Worm (Caenorhabditis elegans) whole organism, late embryonic: ENCODE data around the gene clec-214.

Experiments
- K02D7.2 ChIP-seq: sonication (generic microtip); optimal IDR thresholded peaks from 2 replicates; lab custom pipeline; 2017; ENCODE audit warnings: mild to moderate bottlenecking, missing genetic modification characterization, missing compliant biosample characterization
- ama-1 ChIP-seq: fragments of 150-350 bp; optimal IDR thresholded peaks from 2 replicates; lab custom pipeline; 2014
- ceh-18 ChIP-seq: sonication (generic microtip); optimal IDR thresholded peaks from 2 replicates; lab custom pipeline; 2016; ENCODE audit warnings: missing genetic modification characterization, missing compliant biosample characterization
- ceh-2 ChIP-seq: sonication (generic microtip); optimal IDR thresholded peaks from 2 replicates; lab custom pipeline; 2016; ENCODE audit warnings: missing genotype, missing genetic modification characterization, missing compliant biosample characterization
- ceh-6 ChIP-seq: fragments of 200-800 bp; sonication (Bioruptor generic); optimal IDR thresholded peaks from 2 replicates; lab custom pipeline; 2018; ENCODE audit warnings: mild to moderate bottlenecking, missing genetic modification characterization, missing compliant biosample characterization
- ceh-9 ChIP-seq: sonication (generic microtip); optimal IDR thresholded peaks from 2 replicates; lab custom pipeline; 2016; ENCODE audit warnings: mild to moderate bottlenecking, missing genetic modification characterization, inconsistent platforms, missing compliant biosample characterization
- eyg-1 ChIP-seq: sonication (generic microtip); optimal IDR thresholded peaks from 2 replicates; lab custom pipeline; 2016; ENCODE audit warnings: missing genotype, missing genetic modification characterization, missing compliant biosample characterization
- hlh-15 ChIP-seq: sonication (generic microtip); optimal IDR thresholded peaks from 2 replicates; lab custom pipeline; 2016; ENCODE audit warnings: missing genetic modification characterization, missing compliant biosample characterization
- hlh-6 ChIP-seq: sonication (generic microtip); optimal IDR thresholded peaks from 2 replicates; lab custom pipeline; 2016; ENCODE audit warnings: missing genotype, missing genetic modification characterization, missing compliant biosample characterization
- lin-11 ChIP-seq: fragments of 200-800 bp; sonication (Bioruptor generic); optimal IDR thresholded peaks from 2 replicates; lab custom pipeline; 2018; ENCODE audit warnings: mild to moderate bottlenecking, missing genetic modification characterization, missing compliant biosample characterization
- nfya-1 ChIP-seq: sonication (generic microtip); optimal IDR thresholded peaks from 2 replicates; lab custom pipeline; 2017; ENCODE audit warnings: missing genetic modification characterization, mild to moderate bottlenecking, missing compliant biosample characterization, antibody characterized with exemption, moderate library complexity
- nhr-232 ChIP-seq: sonication (generic microtip); optimal IDR thresholded peaks from 2 replicates; lab custom pipeline; 2016; ENCODE audit warnings: missing genetic modification characterization, missing compliant biosample characterization
- odd-2 ChIP-seq: sonication (generic microtip); optimal IDR thresholded peaks from 2 replicates; lab custom pipeline; 2017; ENCODE audit warnings: antibody characterized with exemption, mild to moderate bottlenecking, missing genetic modification characterization, missing compliant biosample characterization
- pat-9 ChIP-seq: fragments of 200-800 bp; sonication (Bioruptor generic); optimal IDR thresholded peaks from 2 replicates; lab custom pipeline; 2018; ENCODE audit warnings: mild to moderate bottlenecking, missing genetic modification characterization, moderate library complexity, missing compliant biosample characterization
- pha-2 ChIP-seq: sonication (generic microtip); optimal IDR thresholded peaks from 2 replicates; lab custom pipeline; 2017; ENCODE audit warnings: mild to moderate bottlenecking, missing genetic modification characterization, missing compliant biosample characterization
- pros-1 ChIP-seq: fragments of 150-350 bp; optimal IDR thresholded peaks from 2 replicates; lab custom pipeline; 2014; ENCODE audit warnings: missing biosample characterization, missing genetic modification reagents, missing genetic modification characterization
- rnt-1 ChIP-seq: sonication (generic microtip); optimal IDR thresholded peaks from 2 replicates; lab custom pipeline; 2016; ENCODE audit warnings: missing genetic modification characterization, missing compliant biosample characterization
- syd-9 ChIP-seq: sonication (generic microtip); optimal IDR thresholded peaks from 2 replicates; lab custom pipeline; 2016; ENCODE audit warnings: mild to moderate bottlenecking, missing genetic modification characterization, moderate library complexity, missing compliant biosample characterization
- tbx-2 ChIP-seq: sonication (generic microtip); optimal IDR thresholded peaks from 2 replicates; lab custom pipeline; 2016; ENCODE audit warnings: missing genetic modification characterization, missing compliant biosample characterization

Gene clec-214

DNA sequence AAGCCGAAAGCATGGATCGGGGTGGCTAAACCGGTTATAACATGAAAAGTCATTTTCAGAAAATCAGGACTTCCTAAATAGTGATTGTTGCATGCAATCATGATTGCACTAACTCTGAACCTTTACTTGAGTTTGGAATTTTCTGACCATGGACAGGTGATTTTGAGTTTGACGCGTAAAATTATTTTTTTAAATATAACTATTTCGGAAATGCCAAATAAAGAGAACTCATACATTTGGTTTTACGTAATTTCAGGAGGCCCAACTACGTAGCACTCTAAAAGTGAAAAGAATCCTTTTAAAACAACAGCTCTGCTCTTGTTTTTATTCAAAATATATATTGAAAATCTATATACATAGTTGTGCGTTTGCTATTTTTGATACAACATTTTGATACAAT, 41.6 kb downstream of the clec-214 start, which contains the start of gene srh-234:
srh-234 (minus strand) TSS at position 101 of the 400 bp plus-strand sequence.
- no peak for TF ChIP-seq ceh-2 (tag; lab: Kevin White, UChicago)

DNA sequence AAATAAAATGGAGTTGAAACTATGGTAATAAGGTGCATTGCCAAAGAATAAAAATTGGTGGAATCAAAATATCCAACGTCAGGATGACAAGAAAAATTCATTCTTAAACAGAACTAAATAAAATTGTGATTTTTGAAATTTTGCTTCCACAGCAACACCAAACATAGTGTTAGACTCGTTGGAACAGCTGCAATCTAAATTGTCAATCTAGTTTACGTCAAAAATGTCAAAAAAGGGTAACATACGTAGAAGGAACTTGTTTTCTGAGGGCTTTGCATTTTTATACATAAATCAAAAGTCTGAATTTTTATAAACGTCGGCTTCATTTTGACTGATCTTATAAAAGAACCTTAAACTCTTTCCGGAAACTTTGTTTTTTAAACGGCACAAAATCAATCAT, 43.4 kb downstream of the clec-214 start, which contains the start of gene srh-200:
srh-200 (minus strand) TSS at position 101 of the 400 bp plus-strand sequence.
- TF ChIP-seq rnt-1 (tag; lab: Kevin White, UChicago): no peak
- TF ChIP-seq pat-9 (tag; lab: Kevin White, UChicago): no peak
- no peak for TF ChIP-seq hlh-15 (tag; lab: Kevin White, UChicago)
- TF ChIP-seq K02D7.2: no peak
- no peak for TF ChIP-seq ceh-9 (tag; lab: Kevin White, UChicago)
- TF ChIP-seq hlh-6: no peak
- no peak for TF ChIP-seq pros-1 (tag; lab: Kevin White, UChicago)
- no peak for TF ChIP-seq lin-11 (tag; lab: Kevin White, UChicago)
- no peak for TF ChIP-seq tbx-2
- no peak for TF ChIP-seq nfya-1 (tag; lab: Kevin White, UChicago)
- TF ChIP-seq ama-1 (lab: Kevin White, UChicago): no peak
- TF ChIP-seq pha-2 (tag; lab: Kevin White, UChicago): no peak
- no peak for TF ChIP-seq syd-9 (tag; lab: Kevin White, UChicago)
- no peak for TF ChIP-seq eyg-1 (tag; lab: Kevin White, UChicago)
- no peak for TF ChIP-seq ceh-18
- TF ChIP-seq nhr-232 (tag; lab: Kevin White, UChicago): no peak
- TF ChIP-seq odd-2 (tag; lab: Kevin White, UChicago): no peak
- no peak for TF ChIP-seq ceh-6 (GFP tag; lab: Kevin White, UChicago)
